Fruit fly (Drosophila melanogaster): ENCODE measurements around the gene Flad2.

The Flad2 gene

DNA sequence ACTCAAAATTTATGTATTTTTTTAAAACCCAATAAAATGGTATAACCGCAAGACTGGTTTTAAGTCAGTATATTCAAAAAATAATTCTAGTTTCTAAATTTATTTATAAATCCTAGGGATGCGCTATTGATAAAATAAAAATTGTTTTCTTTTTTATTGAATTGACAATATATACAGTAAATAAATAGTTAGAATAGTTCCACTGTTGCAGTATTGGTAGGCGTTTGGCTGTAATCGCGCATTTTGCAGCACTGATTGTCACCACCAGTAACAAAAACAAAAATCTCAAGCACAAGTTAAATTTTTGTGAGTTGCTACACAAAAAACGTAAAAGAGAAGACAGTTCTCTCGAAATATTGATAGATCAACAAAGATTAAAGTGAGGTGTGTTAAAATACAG lies 43.4 kb upstream of the Flad2 start, which contains the start of gene CG31855 (continued):
- peak; percentile 85 for TF ChIP-seq dsf (GFP tag; optimal IDR thresholded peaks at IDR 0.05; ENCODE audit: borderline replicate concordance)
- TF ChIP-seq Hr83 (GFP tag; optimal IDR thresholded peaks at IDR 0.05; ENCODE audit: poor library complexity, severe bottlenecking): peak; percentile 96
- no peak for TF ChIP-seq Rel (GFP tag; optimal IDR thresholded peaks at IDR 0.05)
- peak; percentile 61 for TF ChIP-seq Rel (tag; optimal IDR thresholded peaks at IDR 0.05)
- TF ChIP-seq Sp1 (GFP tag; optimal IDR thresholded peaks at IDR 0.05): peak; percentile 80
- peak; percentile 83 for TF ChIP-seq br (GFP tag; optimal IDR thresholded peaks at IDR 0.05)
- TF ChIP-seq sv (GFP tag; optimal IDR thresholded peaks at IDR 0.05): peak; percentile 81
- peak; percentile 83 for TF ChIP-seq sage (GFP tag; optimal IDR thresholded peaks at IDR 0.05)
- no peak for TF ChIP-seq Mio (GFP tag; optimal IDR thresholded peaks at IDR 0.05)
- no peak for TF ChIP-seq lola (GFP tag; optimal IDR thresholded peaks at IDR 0.05)

DNA sequence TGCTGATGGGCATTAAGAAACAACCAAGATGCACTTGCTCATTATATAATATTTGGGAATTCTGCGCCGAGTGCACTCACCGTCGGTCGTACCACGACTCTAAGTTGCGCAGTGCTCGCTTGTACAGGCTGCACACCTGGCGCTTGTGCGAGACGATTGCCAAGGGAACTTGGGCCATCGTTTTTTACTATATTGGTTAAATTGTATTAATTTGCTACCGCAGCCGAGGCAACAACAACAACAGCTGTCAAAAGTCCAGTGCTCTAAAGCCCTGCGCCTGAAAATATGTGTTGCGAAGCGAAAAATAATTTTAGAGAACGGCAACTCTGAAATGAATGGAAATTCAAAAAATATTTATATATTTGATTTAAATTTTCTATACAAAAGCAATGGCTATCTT lies 41.6 kb upstream of the Flad2 start, which contains the start of gene ND-B22:
TSS of gene ND-B22 (minus strand) at position 349 of the 400 bp plus-strand sequence.
- TF ChIP-seq foxo (GFP tag; optimal IDR thresholded peaks at IDR 0.05) (peak in 1 of 2 experiments; percentile 65), Abd-B (GFP tag; optimal IDR thresholded peaks at IDR 0.05) (no peak), Sp1 (GFP tag; optimal IDR thresholded peaks at IDR 0.05) (peak; percentile 28), HLH106 (tag; optimal IDR thresholded peaks at IDR 0.05) (peak; percentile 46), br (GFP tag; optimal IDR thresholded peaks at IDR 0.05) (peak; percentile 40), h (GFP tag; optimal IDR thresholded peaks at IDR 0.05) (peak; percentile 69), dmrt93B (GFP tag; optimal IDR thresholded peaks at IDR 0.05) (no peak), woc (GFP tag; optimal IDR thresholded peaks at IDR 0.05) (peak; percentile 19), usp (GFP tag; optimal IDR thresholded peaks at IDR 0.05) (no peak), tai (GFP tag; optimal IDR thresholded peaks at IDR 0.05) (no peak), psq (GFP tag; optimal IDR thresholded peaks at IDR 0.05) (peak; percentile 29), pan (optimal IDR thresholded peaks at IDR 0.05) (no peak), CG9705 (GFP tag; optimal IDR thresholded peaks at IDR 0.05) (peak; percentile 42), brk (GFP tag; optimal IDR thresholded peaks at IDR 0.05) (no peak), ey (GFP tag; optimal IDR thresholded peaks at IDR 0.05) (peak; percentile 23), dl (GFP tag; optimal IDR thresholded peaks at IDR 0.05; ENCODE audit: insufficient read depth in 1 of 2, partially characterized antibody in 2 of 2) (no peak), Vsx2 (GFP tag; optimal IDR thresholded peaks at IDR 0.05; ENCODE audit: partially characterized antibody) (no peak), Hnf4 (GFP tag; optimal IDR thresholded peaks at IDR 0.05) (peak; percentile 80), Dif (GFP tag; optimal IDR thresholded peaks at IDR 0.05; ENCODE audit: partially characterized antibody) (no peak), GATAd (GFP tag; optimal IDR thresholded peaks at IDR 0.05) (peak; percentile 16), jim (GFP tag; optimal IDR thresholded peaks at IDR 0.05) (no peak), Hr83 (GFP tag; optimal IDR thresholded peaks at IDR 0.05; ENCODE audit: poor library complexity, severe bottlenecking) (peak; percentile 86), CG32264 (GFP tag; optimal IDR thresholded peaks at IDR 0.05) (no peak), lola (GFP tag; optimal IDR thresholded peaks at IDR 0.05) (no peak), sv (GFP tag; optimal IDR thresholded peaks at IDR 0.05) (peak; percentile 26), Myc (optimal IDR thresholded peaks at IDR 0.05) (no peak), OdsH (GFP tag; optimal IDR thresholded peaks at IDR 0.05) (peak; percentile 28), dsf (GFP tag; optimal IDR thresholded peaks at IDR 0.05; ENCODE audit: borderline replicate concordance) (peak; percentile 19), fru (GFP tag; optimal IDR thresholded peaks at IDR 0.05) (peak; percentile 30), sage (GFP tag; optimal IDR thresholded peaks at IDR 0.05) (peak; percentile 50), CrebA (GFP tag; optimal IDR thresholded peaks at IDR 0.05; ENCODE audit: borderline replicate concordance) (no peak), rgr (GFP tag; optimal IDR thresholded peaks at IDR 0.05) (peak; percentile 75), Mio (GFP tag; optimal IDR thresholded peaks at IDR 0.05) (no peak), Rel (GFP tag; optimal IDR thresholded peaks at IDR 0.05) (no peak), Rel (tag; optimal IDR thresholded peaks at IDR 0.05) (no peak), Dfd (GFP tag; optimal IDR thresholded peaks at IDR 0.05) (no peak), Jra (GFP tag; optimal IDR thresholded peaks at IDR 0.05) (peak; percentile 47), N (GFP tag; optimal IDR thresholded peaks at IDR 0.05) (no peak), Hr78 (GFP tag; optimal IDR thresholded peaks at IDR 0.05) (no peak)
